Fruit fly (Drosophila melanogaster) whole organism, embryonic: ENCODE results near the gene Enoph.

Experiments used
- Aef1 ChIP-seq: fragments of 200-800 bp; sonication (Bioruptor generic); IDR thresholded peaks from 3 replicates; pipeline ENCODE4 v1.3.6; 2022; ENCODE audit warnings: missing biosample characterization, missing genetic modification characterization
- Asciz ChIP-seq: fragments of 200-800 bp; sonication (Bioruptor generic); optimal IDR thresholded peaks from 2 replicates; lab custom pipeline; 2017; ENCODE audit warnings: missing biosample characterization, mild to moderate bottlenecking, missing genetic modification characterization, missing genetic modification reagents
- Blimp-1 ChIP-seq: fragments of 200-800 bp; sonication (Bioruptor generic); optimal IDR thresholded peaks from 3 replicates; lab custom pipeline; 2018; ENCODE audit warnings: missing biosample characterization, missing genetic modification characterization, mild to moderate bottlenecking, moderate library complexity, missing genetic modification reagents
- Bteb2 ChIP-seq: fragments of 200-800 bp; sonication (Bioruptor generic); optimal IDR thresholded peaks from 2 replicates; lab custom pipeline; 2016; ENCODE audit warnings: missing biosample characterization, missing genetic modification characterization
- CG10267 ChIP-seq: fragments of 200-800 bp; sonication (Bioruptor generic); optimal IDR thresholded peaks from 2 replicates; lab custom pipeline; 2018; ENCODE audit warnings: missing biosample characterization, mild to moderate bottlenecking, missing genetic modification characterization, moderate library complexity
- CG10321 ChIP-seq: fragments of 200-800 bp; sonication (Bioruptor generic); IDR thresholded peaks from 2 replicates; pipeline ENCODE4 v1.3.6; 2022; ENCODE audit warnings: missing biosample characterization, missing genetic modification characterization
- CG10654 ChIP-seq: fragments of 200-800 bp; sonication (Bioruptor generic); optimal IDR thresholded peaks from 2 replicates; lab custom pipeline; 2016; ENCODE audit warnings: missing biosample characterization, missing genetic modification characterization
- CG11456 ChIP-seq: fragments of 200-800 bp; sonication (Bioruptor generic); IDR thresholded peaks from 3 replicates; pipeline ENCODE4 v1.3.6; 2022; ENCODE audit warnings: missing biosample characterization, missing genetic modification characterization
- CG11723 ChIP-seq: fragments of 200-800 bp; sonication (Bioruptor generic); optimal IDR thresholded peaks from 2 replicates; lab custom pipeline; 2017; ENCODE audit warnings: missing biosample characterization, mild to moderate bottlenecking, missing genetic modification characterization
- CG14710 ChIP-seq: fragments of 200-800 bp; sonication (Bioruptor generic); optimal IDR thresholded peaks from 3 replicates; lab custom pipeline; 2019; ENCODE audit warnings: missing biosample characterization, mild to moderate bottlenecking, missing genetic modification characterization, moderate library complexity
- CG15011 ChIP-seq: fragments of 200-800 bp; sonication (Bioruptor generic); optimal IDR thresholded peaks from 3 replicates; lab custom pipeline; 2018; ENCODE audit warnings: missing biosample characterization, mild to moderate bottlenecking, missing genetic modification characterization
- CG15514 ChIP-seq: fragments of 200-800 bp; sonication (Bioruptor generic); optimal IDR thresholded peaks from 3 replicates; lab custom pipeline; 2017; ENCODE audit warnings: missing biosample characterization, missing genetic modification characterization, mild to moderate bottlenecking, moderate library complexity, missing genetic modification reagents
- CG15601 ChIP-seq: fragments of 200-800 bp; sonication (Bioruptor generic); optimal IDR thresholded peaks from 3 replicates; lab custom pipeline; 2019; ENCODE audit warnings: missing biosample characterization, mild to moderate bottlenecking, missing genetic modification characterization, moderate library complexity
- CG16779 ChIP-seq: fragments of 200-800 bp; sonication (Bioruptor generic); IDR thresholded peaks from 2 replicates; pipeline ENCODE4 v1.3.6; 2022; ENCODE audit warnings: missing biosample characterization, missing genetic modification characterization
- CG16813 ChIP-seq: fragments of 200-800 bp; sonication (Bioruptor generic); IDR thresholded peaks from 3 replicates; pipeline ENCODE4 v1.3.6; 2022; ENCODE audit warnings: missing biosample characterization, missing genetic modification characterization; ENCODE audit not compliant: partially characterized antibody
- CG17385 ChIP-seq: fragments of 200-800 bp; sonication (Bioruptor generic); optimal IDR thresholded peaks from 3 replicates; lab custom pipeline; 2018; ENCODE audit warnings: missing biosample characterization, mild to moderate bottlenecking, missing genetic modification characterization
- CG17568 ChIP-seq: fragments of 200-800 bp; sonication (Bioruptor generic); optimal IDR thresholded peaks from 2 replicates; lab custom pipeline; 2018; ENCODE audit warnings: missing biosample characterization, mild to moderate bottlenecking, missing genetic modification characterization, moderate library complexity
- CG18599 ChIP-seq: fragments of 200-800 bp; sonication (Bioruptor generic); optimal IDR thresholded peaks from 3 replicates; lab custom pipeline; 2017; ENCODE audit warnings: missing biosample characterization, missing genetic modification characterization, mild to moderate bottlenecking, moderate library complexity, missing genetic modification reagents
- CG30403 ChIP-seq: fragments of 200-800 bp; sonication (Bioruptor generic); optimal IDR thresholded peaks from 3 replicates; lab custom pipeline; 2016; ENCODE audit warnings: missing biosample characterization, missing genetic modification characterization
- CG31388 ChIP-seq: fragments of 200-800 bp; sonication (Bioruptor generic); optimal IDR thresholded peaks from 2 replicates; lab custom pipeline; 2016; ENCODE audit warnings: missing biosample characterization, missing genetic modification characterization
- CG42726 ChIP-seq: fragments of 200-800 bp; sonication (Bioruptor generic); IDR thresholded peaks from 2 replicates; pipeline ENCODE4 v1.3.6; 2022; ENCODE audit warnings: missing biosample characterization, missing genetic modification characterization; ENCODE audit not compliant: partially characterized antibody
- CG4730 ChIP-seq: fragments of 200-800 bp; sonication (Bioruptor generic); IDR thresholded peaks from 2 replicates; pipeline ENCODE4 v1.3.6; 2022; ENCODE audit warnings: missing biosample characterization, missing genetic modification characterization
- CG6689 ChIP-seq: fragments of 200-800 bp; sonication (Bioruptor generic); IDR thresholded peaks from 2 replicates; pipeline ENCODE4 v1.3.6; 2022; ENCODE audit warnings: missing biosample characterization, missing genetic modification characterization
- CG6765 ChIP-seq: fragments of 200-800 bp; sonication (Bioruptor generic); optimal IDR thresholded peaks from 3 replicates; lab custom pipeline; 2017; ENCODE audit warnings: missing biosample characterization, mild to moderate bottlenecking, missing genetic modification characterization
- CG8359 ChIP-seq: fragments of 200-800 bp; sonication (Bioruptor generic); optimal IDR thresholded peaks from 2 replicates; lab custom pipeline; 2017; ENCODE audit warnings: missing biosample characterization, mild to moderate bottlenecking, missing genetic modification characterization, borderline replicate concordance
- CG9437 ChIP-seq: fragments of 200-800 bp; sonication (Bioruptor generic); optimal IDR thresholded peaks from 2 replicates; lab custom pipeline; 2018; ENCODE audit warnings: missing biosample characterization, mild to moderate bottlenecking, missing genetic modification characterization
- Dad ChIP-seq: fragments of 200-800 bp; sonication (Bioruptor generic); optimal IDR thresholded peaks from 3 replicates; lab custom pipeline; 2016; ENCODE audit warnings: missing biosample characterization, missing genetic modification characterization
- Dip2 ChIP-seq: fragments of 200-800 bp; sonication (Bioruptor generic); IDR thresholded peaks from 2 replicates; pipeline ENCODE4 v1.3.6; 2022; ENCODE audit warnings: missing biosample characterization, missing genetic modification characterization
- Doc3 ChIP-seq: fragments of 200-800 bp; sonication (Bioruptor generic); IDR thresholded peaks from 3 replicates; pipeline ENCODE4 v1.3.6; 2022; ENCODE audit warnings: missing biosample characterization, missing genetic modification characterization; ENCODE audit not compliant: partially characterized antibody
- Hand ChIP-seq: fragments of 200-800 bp; sonication (Bioruptor generic); optimal IDR thresholded peaks from 2 replicates; lab custom pipeline; 2017; ENCODE audit warnings: mild to moderate bottlenecking, missing biosample characterization, missing genetic modification reagents, missing genetic modification characterization
- Hr3 ChIP-seq: fragments of 200-800 bp; sonication (Bioruptor generic); optimal IDR thresholded peaks from 3 replicates; lab custom pipeline; 2016; ENCODE audit warnings: missing biosample characterization, missing genetic modification characterization
- Max ChIP-seq: fragments of 200-800 bp; sonication (Bioruptor generic); optimal IDR thresholded peaks from 2 replicates; lab custom pipeline; 2016; ENCODE audit warnings: missing biosample characterization, mild to moderate bottlenecking, missing genetic modification characterization
- Meics ChIP-seq: fragments of 200-800 bp; sonication (Bioruptor generic); optimal IDR thresholded peaks from 2 replicates; lab custom pipeline; 2017; ENCODE audit warnings: missing biosample characterization, mild to moderate bottlenecking, missing genetic modification characterization
- Neu2 ChIP-seq: fragments of 200-800 bp; sonication (Bioruptor generic); optimal IDR thresholded peaks from 3 replicates; lab custom pipeline; 2016; ENCODE audit warnings: missing biosample characterization, missing genetic modification characterization, borderline replicate concordance
- Opbp ChIP-seq: fragments of 200-800 bp; sonication (Bioruptor generic); IDR thresholded peaks from 3 replicates; pipeline ENCODE4 v1.3.6; 2022; ENCODE audit warnings: missing biosample characterization, missing genetic modification characterization; ENCODE audit not compliant: partially characterized antibody
- Rfx ChIP-seq: fragments of 200-800 bp; sonication (Bioruptor generic); IDR thresholded peaks from 2 replicates; pipeline ENCODE4 v1.3.6; 2022; ENCODE audit warnings: missing biosample characterization, missing genetic modification characterization
- Trl ChIP-seq, 3 experiments: fragments of >200 bp in 2 of 3; fragments of 200-800 bp in 1 of 3; sonication (Bioruptor generic) in 1 of 3; optimal IDR thresholded peaks; 2 replicates in 1 of 3; 3 replicates in 2 of 3; lab custom pipeline; 2016 to 2017; ENCODE audit warnings: missing biosample characterization in 1 of 3, missing genetic modification characterization in 1 of 3
- cas ChIP-seq: fragments of 200-800 bp; sonication (Bioruptor generic); IDR thresholded peaks from 2 replicates; pipeline ENCODE4 v1.3.6; 2022; ENCODE audit warnings: missing biosample characterization, missing genetic modification characterization
- exex ChIP-seq: fragments of 200-800 bp; sonication (Bioruptor generic); optimal IDR thresholded peaks from 4 replicates; lab custom pipeline; 2018; ENCODE audit warnings: missing biosample characterization, mild to moderate bottlenecking, missing genetic modification characterization, moderate library complexity
- fu2 ChIP-seq: fragments of 200-800 bp; sonication (Bioruptor generic); optimal IDR thresholded peaks from 2 replicates; lab custom pipeline; 2016; ENCODE audit warnings: missing biosample characterization, missing genetic modification characterization
- gsb ChIP-seq: fragments of 200-800 bp; sonication (Bioruptor generic); IDR thresholded peaks from 2 replicates; pipeline ENCODE4 v1.3.6; 2022; ENCODE audit warnings: missing biosample characterization, missing genetic modification characterization
- insv ChIP-seq, 2 experiments: fragments of 200-800 bp; sonication (Bioruptor generic); optimal IDR thresholded peaks; 3 replicates each; lab custom pipeline; 2016 to 2018; ENCODE audit warnings: missing biosample characterization in 2 of 2, missing genetic modification characterization in 2 of 2
- jigr1 ChIP-seq: fragments of 200-800 bp; sonication (Bioruptor generic); IDR thresholded peaks from 3 replicates; pipeline ENCODE4 v1.3.6; 2022; ENCODE audit warnings: missing biosample characterization, missing genetic modification characterization
- kay ChIP-seq: fragments of 200-800 bp; sonication (Bioruptor generic); optimal IDR thresholded peaks from 2 replicates; lab custom pipeline; 2016; ENCODE audit warnings: missing biosample characterization, missing genetic modification characterization
- otp ChIP-seq: fragments of 200-800 bp; sonication (Bioruptor generic); IDR thresholded peaks from 3 replicates; pipeline ENCODE4, ENCODE4 v1.3.6; 2022; ENCODE audit warnings: missing biosample characterization, missing genetic modification characterization
- sim ChIP-seq: fragments of 200-800 bp; sonication (Bioruptor generic); IDR thresholded peaks from 2 replicates; pipeline ENCODE4 v1.3.6; 2022; ENCODE audit warnings: missing biosample characterization, missing genetic modification characterization
- sqz ChIP-seq: fragments of 200-800 bp; sonication (Bioruptor generic); optimal IDR thresholded peaks from 3 replicates; lab custom pipeline; 2018; ENCODE audit warnings: missing biosample characterization, mild to moderate bottlenecking, missing genetic modification characterization
- stc ChIP-seq: fragments of 200-800 bp; sonication (Bioruptor generic); IDR thresholded peaks from 2 replicates; pipeline ENCODE4 v1.3.6; 2022; ENCODE audit warnings: missing biosample characterization, missing genetic modification characterization
- sug ChIP-seq: fragments of 200-800 bp; optimal IDR thresholded peaks from 2 replicates; lab custom pipeline; 2019; ENCODE audit warnings: missing biosample characterization, mild to moderate bottlenecking, missing genetic modification characterization, moderate library complexity
- ttk ChIP-seq: fragments of 200-800 bp; sonication (Bioruptor generic); IDR thresholded peaks from 2 replicates; pipeline ENCODE4 v2.1.2; 2022; ENCODE audit warnings: missing biosample characterization, missing genetic modification characterization

Gene Enoph

DNA sequence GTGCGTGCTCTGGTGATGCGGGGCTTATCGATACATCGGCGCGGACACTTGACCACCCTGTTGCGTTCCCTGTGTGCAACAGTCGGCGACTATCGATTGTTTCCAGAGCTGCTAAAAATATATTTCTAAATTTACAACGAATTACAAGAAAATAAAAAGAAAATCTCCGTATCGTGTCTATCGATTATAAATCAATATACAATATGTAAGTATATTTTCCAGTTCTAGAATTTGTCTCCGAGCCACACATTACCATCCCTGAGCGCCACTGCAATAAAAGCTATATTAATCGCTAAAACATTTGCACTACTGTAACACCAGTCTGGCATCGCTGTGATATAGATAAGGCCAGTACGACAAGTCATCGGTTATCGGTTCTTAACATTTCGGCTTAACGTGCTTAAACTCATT, 24.3 kb downstream of the Enoph start, which contains the start of the genes Kat60 and Mms19 (continued):
- TF ChIP-seq CG15011 (GFP tag; lab: Kevin White, UChicago) (no peak), CG10654 (peak; percentile 50), fu2 (GFP tag; lab: Kevin White, UChicago) (peak; percentile 19), CG9437 (GFP tag; lab: Kevin White, UChicago) (no peak), Asciz (GFP tag; lab: Kevin White, UChicago) (no peak), CG16813 (GFP tag; lab: Robert Waterston, UW) (peak; percentile 97), exex (no peak), CG6689 (GFP tag; lab: Robert Waterston, UW) (peak; percentile 80), CG4730 (GFP tag; lab: Robert Waterston, UW) (peak; percentile 45; the same call in 1 of the 2 replicates), CG10321 (no peak), CG18599 (GFP tag; lab: Kevin White, UChicago) (peak; percentile 62), CG14710 (tag; lab: Kevin White, UChicago) (peak; percentile 86), CG15601 (no peak), CG16779 (GFP tag; lab: Robert Waterston, UW) (no peak), CG11456 (GFP tag; lab: Robert Waterston, UW) (peak; percentile 72; the same call in 2 of the 3 replicates), insv (GFP tag; optimal IDR thresholded peaks at IDR 0.05; lab: Kevin White, UChicago) (peak in 1 of 2 experiments; percentile 32), Aef1 (peak; percentile 70), Opbp (peak; percentile 86), CG15514 (GFP tag; lab: Kevin White, UChicago) (peak; percentile 76), ttk (peak; percentile 58), sqz (GFP tag; lab: Kevin White, UChicago) (no peak), sug (no peak), gsb (no peak), Dip2 (GFP tag; lab: Robert Waterston, UW) (no peak), jigr1 (GFP tag; lab: Robert Waterston, UW) (peak; percentile 82; the same call in 2 of the 3 replicates), CG31388 (peak; percentile 44), Neu2 (GFP tag; lab: Kevin White, UChicago) (no peak), CG6765 (GFP tag; lab: Kevin White, UChicago) (no peak), Hr3 (GFP tag; lab: Kevin White, UChicago) (peak; percentile 62), Meics (GFP tag; lab: Kevin White, UChicago) (peak; percentile 32), kay (GFP tag; lab: Kevin White, UChicago) (peak; percentile 58), CG17568 (GFP tag; lab: Kevin White, UChicago) (no peak), otp (0 out of 3 replicates have a peak, but pooled peaks have one; percentile 30), CG10267 (peak; percentile 76), Hand (GFP tag; lab: Kevin White, UChicago) (no peak), Trl (optimal IDR thresholded peaks at IDR 0.05; lab: Kevin White, UChicago) (no peak), Trl (GFP tag; optimal IDR thresholded peaks at IDR 0.05; lab: Kevin White, UChicago) (peak; percentile 66), CG8359 (no peak), Blimp-1 (GFP tag; lab: Kevin White, UChicago) (no peak), cas (GFP tag; lab: Robert Waterston, UW) (peak; percentile 66), Max (GFP tag; lab: Kevin White, UChicago) (peak; percentile 72), CG30403 (GFP tag; lab: Kevin White, UChicago) (peak; percentile 82), sim (GFP tag; lab: Robert Waterston, UW) (no peak), stc (no peak), Doc3 (GFP tag; lab: Robert Waterston, UW) (peak; percentile 93), CG42726 (GFP tag; lab: Robert Waterston, UW) (peak; percentile 97), Dad (GFP tag; lab: Kevin White, UChicago) (peak; percentile 43), CG17385 (GFP tag; lab: Kevin White, UChicago) (no peak), Rfx (GFP tag; lab: Robert Waterston, UW) (peak; percentile 83), Bteb2 (GFP tag; lab: Kevin White, UChicago) (peak; percentile 37), CG11723 (GFP tag; lab: Kevin White, UChicago) (peak; percentile 34)
